Fruit fly (Drosophila melanogaster): Measurements from ENCODE around the gene ND-B22.

ND-B22 gene

dm6 chr2L:13399565-13399964 is 28.7 kb upstream of the ND-B22 start (continued):
- TF ChIP-seq Dfd (GFP tag; optimal IDR thresholded peaks at IDR 0.05) (no peak), nerfin-1 (tag; optimal IDR thresholded peaks at IDR 0.05) (no peak), CG7839 (tag; optimal IDR thresholded peaks at IDR 0.05) (peak; percentile 24), BtbVII (GFP tag; optimal IDR thresholded peaks at IDR 0.05) (no peak), CG11695 (GFP tag; IDR thresholded peaks at IDR 0.05) (0 out of 3 replicates have a peak, but pooled peaks have one; percentile 17), kay (GFP tag; optimal IDR thresholded peaks at IDR 0.05) (no peak), Dll (GFP tag; IDR thresholded peaks at IDR 0.05; ENCODE audit: partially characterized antibody) (no peak), Hr78 (GFP tag; optimal IDR thresholded peaks at IDR 0.05) (no peak), sna (GFP tag; IDR thresholded peaks at IDR 0.05; ENCODE audit: partially characterized antibody) (no peak), ac (GFP tag; optimal IDR thresholded peaks at IDR 0.05) (no peak), gem (tag; optimal IDR thresholded peaks at IDR 0.05) (peak; percentile 43), insv (GFP tag; optimal IDR thresholded peaks at IDR 0.05) (no peak), Gug (GFP tag; IDR thresholded peaks at IDR 0.05) (no peak), CG10959 (GFP tag; IDR thresholded peaks at IDR 0.05) (no peak), Trl (optimal IDR thresholded peaks at IDR 0.05) (no peak), Trl (GFP tag; optimal IDR thresholded peaks at IDR 0.05) (no peak), CG7928 (GFP tag; optimal IDR thresholded peaks at IDR 0.05) (no peak), Nf-YC (tag; optimal IDR thresholded peaks at IDR 0.05) (no peak), Eip74EF (GFP tag; optimal IDR thresholded peaks at IDR 0.05) (no peak), CG10274 (GFP tag; optimal IDR thresholded peaks at IDR 0.05) (no peak), CG13894 (tag; optimal IDR thresholded peaks at IDR 0.05) (no peak), Ravus (GFP tag; IDR thresholded peaks at IDR 0.05) (no peak), CG11093 (GFP tag; IDR thresholded peaks at IDR 0.05) (no peak), trh (GFP tag; optimal IDR thresholded peaks at IDR 0.05) (no peak), Dp (GFP tag; optimal IDR thresholded peaks at IDR 0.05) (no peak), Hmx (GFP tag; optimal IDR thresholded peaks at IDR 0.05) (no peak), CG9609 (GFP tag; optimal IDR thresholded peaks at IDR 0.05) (no peak), hkb (optimal IDR thresholded peaks at IDR 0.05) (no peak), hkb (GFP tag; IDR thresholded peaks at IDR 0.05) (0 out of 2 replicates have a peak, but pooled peaks have one; percentile 11), tna (GFP tag; IDR thresholded peaks at IDR 0.05; ENCODE audit: partially characterized antibody) (no peak), gro (GFP tag; optimal IDR thresholded peaks at IDR 0.05) (no peak), dmrt11E (tag; optimal IDR thresholded peaks at IDR 0.05) (no peak), gfzf (GFP tag; optimal IDR thresholded peaks at IDR 0.05) (no peak), CG8281 (tag; optimal IDR thresholded peaks at IDR 0.05) (no peak), B-H1 (GFP tag; IDR thresholded peaks at IDR 0.05) (no peak), Dip3 (GFP tag; optimal IDR thresholded peaks at IDR 0.05) (no peak), gcm2 (GFP tag; optimal IDR thresholded peaks at IDR 0.05) (no peak), CG9797 (GFP tag; optimal IDR thresholded peaks at IDR 0.05) (no peak), Sox102F (GFP tag; optimal IDR thresholded peaks at IDR 0.05) (peak; percentile 16), Atf3 (GFP tag; optimal IDR thresholded peaks at IDR 0.05) (no peak), CG2116 (GFP tag; optimal IDR thresholded peaks at IDR 0.05) (no peak), fd102C (GFP tag; optimal IDR thresholded peaks at IDR 0.05) (no peak), ash1 (GFP tag; optimal IDR thresholded peaks at IDR 0.05) (no peak), Doc2 (GFP tag; IDR thresholded peaks at IDR 0.05) (no peak), cg (GFP tag; optimal IDR thresholded peaks at IDR 0.05) (no peak), CTCF (GFP tag; optimal IDR thresholded peaks at IDR 0.05) (no peak), CG4360 (GFP tag; IDR thresholded peaks at IDR 0.05) (no peak), CG5180 (GFP tag; optimal IDR thresholded peaks at IDR 0.05) (no peak), MESR4 (GFP tag; optimal IDR thresholded peaks at IDR 0.05) (no peak), Awh (GFP tag; IDR thresholded peaks at IDR 0.05) (no peak), BEAF-32 (GFP tag; optimal IDR thresholded peaks at IDR 0.05) (no peak), slou (GFP tag; optimal IDR thresholded peaks at IDR 0.05) (no peak)

Measured in whole organism, embryonic.